Fruit fly (Drosophila melanogaster): ENCODE data around the gene CG6865.
A peak's percentile ranks its signal among the peaks of the same experiment; 100 is the strongest.

The CG6865 gene

dm6 chr3L:18833234-18833633 is 30.2 kb upstream of the CG6865 start:
- TF ChIP-seq az2 (GFP tag; optimal IDR thresholded peaks at IDR 0.05) (no peak), gt (GFP tag; IDR thresholded peaks at IDR 0.05) (no peak), Oaz (GFP tag; IDR thresholded peaks at IDR 0.05) (no peak), zen2 (GFP tag; IDR thresholded peaks at IDR 0.05; ENCODE audit: partially characterized antibody) (no peak), CG9727 (GFP tag; optimal IDR thresholded peaks at IDR 0.05) (peak; percentile 4), CG10209 (GFP tag; optimal IDR thresholded peaks at IDR 0.05) (peak; percentile 24), Fer2 (tag; optimal IDR thresholded peaks at IDR 0.05) (no peak), CG2199 (GFP tag; IDR thresholded peaks at IDR 0.05) (0 out of 3 replicates have a peak, but pooled peaks have one; percentile 49), CG8765 (GFP tag; IDR thresholded peaks at IDR 0.05) (no peak), CG9817 (tag; optimal IDR thresholded peaks at IDR 0.05) (no peak), CG13296 (GFP tag; optimal IDR thresholded peaks at IDR 0.05) (peak; percentile 15), caup (GFP tag; optimal IDR thresholded peaks at IDR 0.05; ENCODE audit: severe bottlenecking) (peak; percentile 33), CG12071 (GFP tag; optimal IDR thresholded peaks at IDR 0.05) (peak; percentile 39), ken (GFP tag; IDR thresholded peaks at IDR 0.05) (no peak), CG10543 (GFP tag; optimal IDR thresholded peaks at IDR 0.05) (peak; percentile 56), CG2875 (GFP tag; optimal IDR thresholded peaks at IDR 0.05) (peak; percentile 5), fd102C (GFP tag; optimal IDR thresholded peaks at IDR 0.05) (no peak), CG15269 (tag; optimal IDR thresholded peaks at IDR 0.05) (peak; percentile 52), CG6654 (GFP tag; optimal IDR thresholded peaks at IDR 0.05) (no peak), bab2 (GFP tag; optimal IDR thresholded peaks at IDR 0.05) (peak; percentile 31), CG17385 (GFP tag; optimal IDR thresholded peaks at IDR 0.05) (peak; percentile 3), Vsx1 (GFP tag; optimal IDR thresholded peaks at IDR 0.05) (peak; percentile 70), CG12659 (GFP tag; optimal IDR thresholded peaks at IDR 0.05) (peak; percentile 32), HHEX (GFP tag; optimal IDR thresholded peaks at IDR 0.05) (peak; percentile 33), CG18619 (GFP tag; optimal IDR thresholded peaks at IDR 0.05) (peak; percentile 33), ATbp (GFP tag; optimal IDR thresholded peaks at IDR 0.05) (peak; percentile 14), bowl (GFP tag; IDR thresholded peaks at IDR 0.05) (no peak), sens (GFP tag) (peak; percentile 43), CG18599 (GFP tag; optimal IDR thresholded peaks at IDR 0.05) (peak; percentile 29), Xrp1 (GFP tag; IDR thresholded peaks at IDR 0.05) (0 out of 2 replicates have a peak, but pooled peaks have one; percentile 10), so (GFP tag; IDR thresholded peaks at IDR 0.05) (peak; percentile 45; the same call in 1 of the 3 replicates), PHDP (tag; optimal IDR thresholded peaks at IDR 0.05) (peak; percentile 53), CG14014 (GFP tag; IDR thresholded peaks at IDR 0.05) (peak; percentile 52; the same call in 1 of the 2 replicates), jumu (GFP tag; optimal IDR thresholded peaks at IDR 0.05) (no peak), CG7928 (GFP tag; optimal IDR thresholded peaks at IDR 0.05) (no peak), crc (GFP tag; optimal IDR thresholded peaks at IDR 0.05) (no peak), odd (GFP tag; optimal IDR thresholded peaks at IDR 0.05) (peak; percentile 35), Dek (tag; optimal IDR thresholded peaks at IDR 0.05) (peak; percentile 45), CG4707 (GFP tag; optimal IDR thresholded peaks at IDR 0.05) (peak; percentile 18), CG8290 (GFP tag; optimal IDR thresholded peaks at IDR 0.05) (no peak), CG8290 (tag; optimal IDR thresholded peaks at IDR 0.05) (peak in 1 of 2 experiments; percentile 34), BtbVII (GFP tag; optimal IDR thresholded peaks at IDR 0.05) (peak; percentile 41), CG10147 (GFP tag; optimal IDR thresholded peaks at IDR 0.05) (peak; percentile 20), CG6813 (GFP tag; optimal IDR thresholded peaks at IDR 0.05) (peak; percentile 58), salm (tag; optimal IDR thresholded peaks at IDR 0.05) (no peak), unpg (GFP tag; optimal IDR thresholded peaks at IDR 0.05) (peak; percentile 9), CG7556 (GFP tag; optimal IDR thresholded peaks at IDR 0.05) (peak; percentile 19), gem (tag; optimal IDR thresholded peaks at IDR 0.05) (peak; percentile 36), da (GFP tag; optimal IDR thresholded peaks at IDR 0.05) (no peak), Hmr (GFP tag; optimal IDR thresholded peaks at IDR 0.05) (peak; percentile 48)
